Worm (Caenorhabditis elegans): Measurements from ENCODE around the gene ocr-1.

The ocr-1 gene

DNA sequence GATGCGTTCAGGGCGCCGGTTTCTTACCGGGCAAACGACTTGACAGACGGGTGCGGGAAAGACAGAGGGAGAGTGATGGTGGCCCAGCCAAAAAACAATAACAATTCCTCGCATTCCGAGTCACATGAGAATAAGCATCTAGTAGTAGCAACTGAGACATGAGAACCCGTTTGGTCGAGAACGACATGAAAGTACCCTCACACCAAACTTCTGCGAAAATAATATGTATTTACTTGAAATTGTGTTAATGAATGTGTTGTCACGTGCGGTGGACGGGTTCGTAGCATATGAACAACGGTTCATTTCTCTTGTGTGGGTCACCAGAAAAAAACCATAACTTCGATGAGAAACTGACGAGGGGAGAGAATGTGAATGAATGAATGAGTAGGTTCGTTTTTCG lies 43.3 kb upstream of the ocr-1 start:
- TF ChIP-seq T22C8.4 (GFP tag; IDR thresholded peaks at IDR 0.05), result no peak
- TF ChIP-seq ztf-29 (GFP tag; IDR thresholded peaks at IDR 0.05), result no peak
- TF ChIP-seq med-1 (GFP tag; optimal IDR thresholded peaks at IDR 0.05; ENCODE audit: insufficient read depth), result no peak
- TF ChIP-seq ref-1 (GFP tag; conservative IDR thresholded peaks at IDR 0.05), result no peak
- TF ChIP-seq klf-2 (GFP tag; conservative IDR thresholded peaks at IDR 0.05), result no peak
- no peak for TF ChIP-seq tab-1 (GFP tag; IDR thresholded peaks at IDR 0.05)
- TF ChIP-seq cog-1 (tag; optimal IDR thresholded peaks at IDR 0.05), result no peak
- TF ChIP-seq ztf-23 (GFP tag; IDR thresholded peaks at IDR 0.05), result no peak
- no peak for TF ChIP-seq flt-1 (GFP tag; IDR thresholded peaks at IDR 0.05)

DNA sequence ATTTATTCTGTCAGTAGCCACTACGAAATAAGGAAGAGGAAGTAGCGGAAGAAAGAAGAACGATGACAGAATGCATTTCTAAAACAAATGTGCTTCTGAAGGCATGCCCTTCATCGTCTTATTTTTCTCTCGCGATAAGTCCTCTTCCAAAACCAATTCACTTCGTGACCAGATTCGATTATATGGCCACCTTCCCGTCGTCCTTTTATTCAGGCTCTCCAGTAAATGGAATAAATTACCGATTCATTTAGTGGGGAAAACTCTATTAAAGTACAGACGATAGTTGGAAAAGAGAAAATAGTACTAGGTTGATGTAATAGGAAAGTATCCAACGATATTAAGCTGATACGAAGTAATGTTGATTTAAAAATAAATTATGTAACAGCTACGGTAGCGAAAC lies 42.9 kb upstream of the ocr-1 start:
- no peak for TF ChIP-seq tab-1 (GFP tag; IDR thresholded peaks at IDR 0.05)
- no peak for TF ChIP-seq ztf-23 (GFP tag; IDR thresholded peaks at IDR 0.05)

DNA sequence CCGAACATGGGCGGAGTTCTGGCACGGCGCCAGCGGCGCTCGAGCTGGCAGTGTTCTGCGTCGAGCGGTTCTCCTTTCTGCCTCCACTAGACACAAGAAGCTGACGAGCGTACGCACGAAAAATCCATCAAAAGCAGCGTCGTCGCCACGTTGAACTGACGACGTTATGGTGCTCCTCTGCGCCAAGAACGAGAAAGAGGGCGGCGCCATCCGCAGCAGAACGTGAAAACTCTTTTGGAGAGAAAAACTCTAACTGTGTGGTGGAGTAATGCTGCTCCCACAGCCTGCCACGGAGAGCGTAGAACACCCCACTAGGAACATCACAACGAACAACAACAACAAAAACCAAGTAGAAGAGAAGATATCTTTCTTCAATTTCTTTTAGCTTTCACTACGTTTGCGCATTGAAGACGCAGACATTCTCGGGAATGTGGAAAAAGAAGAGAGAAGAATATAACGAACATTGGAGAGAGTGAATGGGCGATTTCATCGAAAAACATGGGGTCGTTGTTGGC lies 42.2 kb upstream of the ocr-1 start:
- TF ChIP-seq ref-1 (GFP tag; conservative IDR thresholded peaks at IDR 0.05) (no peak), klf-2 (GFP tag; conservative IDR thresholded peaks at IDR 0.05) (no peak), ztf-29 (GFP tag; IDR thresholded peaks at IDR 0.05) (no peak), tab-1 (GFP tag; IDR thresholded peaks at IDR 0.05) (no peak), cog-1 (tag; optimal IDR thresholded peaks at IDR 0.05) (no peak), med-1 (GFP tag; optimal IDR thresholded peaks at IDR 0.05; ENCODE audit: insufficient read depth) (no peak), T22C8.4 (GFP tag; IDR thresholded peaks at IDR 0.05) (no peak), flt-1 (GFP tag; IDR thresholded peaks at IDR 0.05) (no peak), ztf-23 (GFP tag; IDR thresholded peaks at IDR 0.05) (no peak)

DNA sequence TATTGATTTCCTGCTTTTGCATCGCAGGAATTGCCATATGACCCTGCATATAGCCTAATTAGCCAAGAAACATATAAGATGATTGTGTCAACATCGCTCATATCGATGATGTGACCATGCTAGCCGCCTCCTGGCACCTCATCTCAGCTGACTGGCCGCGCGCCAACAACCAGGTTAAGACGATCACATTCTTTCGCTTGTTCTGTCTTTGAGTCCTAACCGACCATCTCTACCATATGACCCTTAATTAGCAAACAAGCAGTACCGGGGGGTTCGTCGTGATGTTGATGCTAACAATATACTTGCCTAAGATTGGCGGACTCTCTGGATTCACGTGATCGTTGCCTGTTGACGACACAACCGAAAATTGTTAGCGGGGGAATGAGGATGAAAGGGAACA lies 41.6 kb upstream of the ocr-1 start:
- TF ChIP-seq cog-1 (tag; optimal IDR thresholded peaks at IDR 0.05), result no peak
- no peak for TF ChIP-seq med-1 (GFP tag; optimal IDR thresholded peaks at IDR 0.05; ENCODE audit: insufficient read depth)
- TF ChIP-seq flt-1 (GFP tag; IDR thresholded peaks at IDR 0.05), result no peak
- no peak for TF ChIP-seq klf-2 (GFP tag; conservative IDR thresholded peaks at IDR 0.05)
- TF ChIP-seq ztf-23 (GFP tag; IDR thresholded peaks at IDR 0.05), result no peak

DNA sequence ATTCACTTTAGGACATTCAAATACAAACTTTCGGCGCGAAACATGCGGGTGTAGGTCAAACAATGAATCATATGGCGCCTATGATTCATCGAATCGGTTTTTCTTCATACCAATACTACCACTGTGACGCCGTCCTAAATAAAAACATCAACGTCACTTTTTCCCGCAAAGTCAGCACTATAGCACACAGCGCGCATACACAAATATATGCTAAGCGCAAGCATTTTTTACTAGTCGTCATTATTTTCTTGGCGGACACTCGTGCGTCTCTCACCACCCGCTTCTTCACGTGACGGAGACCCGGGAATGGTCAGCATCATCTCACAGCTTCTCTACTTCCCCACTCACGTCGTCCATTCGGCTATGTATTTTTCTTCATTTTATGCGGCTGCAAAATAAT lies 41.0 kb upstream of the ocr-1 start:
- TF ChIP-seq ref-1 (GFP tag; conservative IDR thresholded peaks at IDR 0.05) (no peak), med-1 (GFP tag; optimal IDR thresholded peaks at IDR 0.05; ENCODE audit: insufficient read depth) (no peak), ztf-23 (GFP tag; IDR thresholded peaks at IDR 0.05) (no peak), klf-2 (GFP tag; conservative IDR thresholded peaks at IDR 0.05) (no peak), cog-1 (tag; optimal IDR thresholded peaks at IDR 0.05) (no peak), T22C8.4 (GFP tag; IDR thresholded peaks at IDR 0.05) (no peak), ztf-29 (GFP tag; IDR thresholded peaks at IDR 0.05) (no peak), tab-1 (GFP tag; IDR thresholded peaks at IDR 0.05) (no peak), flt-1 (GFP tag; IDR thresholded peaks at IDR 0.05) (no peak)

DNA sequence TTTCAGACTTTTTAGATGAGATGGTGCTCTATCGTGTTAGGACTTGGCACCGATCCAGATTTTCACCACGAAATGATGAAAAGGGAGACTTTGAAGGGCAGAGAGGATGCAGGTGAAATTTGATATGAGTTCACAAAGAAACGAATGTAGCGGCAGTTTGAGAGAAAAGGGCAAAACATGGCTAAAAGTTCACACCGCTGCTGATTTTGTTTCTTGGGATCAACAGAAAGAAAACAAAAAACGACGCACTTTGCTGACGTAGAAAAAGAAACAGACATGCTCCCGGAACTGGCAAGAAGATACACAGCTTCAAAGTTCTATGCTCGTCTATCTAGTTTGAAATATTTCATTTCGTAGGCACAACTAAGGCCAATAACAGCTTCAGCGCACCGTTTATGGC lies 40.6 kb upstream of the ocr-1 start:
- TF ChIP-seq klf-2 (GFP tag; conservative IDR thresholded peaks at IDR 0.05) (no peak), T22C8.4 (GFP tag; IDR thresholded peaks at IDR 0.05) (no peak), tab-1 (GFP tag; IDR thresholded peaks at IDR 0.05) (no peak), flt-1 (GFP tag; IDR thresholded peaks at IDR 0.05) (no peak), ztf-29 (GFP tag; IDR thresholded peaks at IDR 0.05) (no peak), cog-1 (tag; optimal IDR thresholded peaks at IDR 0.05) (no peak), med-1 (GFP tag; optimal IDR thresholded peaks at IDR 0.05; ENCODE audit: insufficient read depth) (no peak), ztf-23 (GFP tag; IDR thresholded peaks at IDR 0.05) (no peak), ref-1 (GFP tag; conservative IDR thresholded peaks at IDR 0.05) (no peak)

DNA sequence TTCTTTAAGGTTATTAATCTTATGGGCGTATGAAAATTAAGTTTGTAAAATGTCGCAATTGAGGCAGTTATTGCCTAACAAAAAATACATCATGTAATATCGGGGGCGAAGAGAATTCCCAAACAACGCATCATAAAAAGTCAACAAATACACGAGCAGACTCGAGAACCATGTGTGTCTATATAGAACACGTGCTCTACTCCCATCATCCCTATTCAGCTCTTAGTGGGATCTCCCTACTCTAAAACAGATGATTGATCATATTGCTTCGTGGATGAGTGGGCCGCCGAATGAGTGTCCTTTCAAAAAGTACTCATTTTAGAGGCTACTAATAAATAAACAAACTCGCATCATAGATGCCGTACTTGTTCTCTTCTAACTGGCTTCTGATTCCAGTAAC lies 39.7 kb upstream of the ocr-1 start:
- TF ChIP-seq flt-1 (GFP tag; IDR thresholded peaks at IDR 0.05) (no peak), med-1 (GFP tag; optimal IDR thresholded peaks at IDR 0.05; ENCODE audit: insufficient read depth) (no peak), cog-1 (tag; optimal IDR thresholded peaks at IDR 0.05) (no peak), klf-2 (GFP tag; conservative IDR thresholded peaks at IDR 0.05) (no peak), T22C8.4 (GFP tag; IDR thresholded peaks at IDR 0.05) (no peak), ref-1 (GFP tag; conservative IDR thresholded peaks at IDR 0.05) (no peak), ztf-29 (GFP tag; IDR thresholded peaks at IDR 0.05) (no peak)

DNA sequence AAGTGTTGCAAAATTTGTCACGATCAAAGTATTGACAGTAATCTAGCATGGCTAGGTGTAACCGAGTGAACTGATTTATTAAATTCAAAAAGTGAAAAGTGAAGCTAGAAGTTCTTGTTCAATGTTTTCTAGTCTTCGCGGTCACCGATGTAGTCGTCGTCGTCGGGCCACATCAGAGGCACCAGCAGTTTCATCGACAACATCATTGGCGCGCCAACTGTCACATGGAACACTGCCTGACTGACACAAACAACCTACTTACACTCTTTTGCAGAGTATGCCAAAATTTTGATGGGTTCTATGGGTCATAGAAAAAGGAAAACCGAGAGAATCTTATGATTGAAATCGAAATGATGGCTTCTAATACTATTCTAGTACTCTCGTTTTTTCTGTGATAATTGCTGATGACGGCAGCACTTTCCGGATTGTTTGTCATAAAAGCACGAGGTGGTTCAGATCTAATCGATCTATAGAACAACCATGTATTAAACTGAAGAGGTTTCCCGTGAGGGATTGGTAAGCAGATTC lies 38.7 kb upstream of the ocr-1 start:
- TF ChIP-seq ztf-23 (GFP tag; IDR thresholded peaks at IDR 0.05), result no peak
- no peak for TF ChIP-seq ztf-29 (GFP tag; IDR thresholded peaks at IDR 0.05)
- no peak for TF ChIP-seq klf-2 (GFP tag; conservative IDR thresholded peaks at IDR 0.05)
- TF ChIP-seq med-1 (GFP tag; optimal IDR thresholded peaks at IDR 0.05; ENCODE audit: insufficient read depth), result no peak

DNA sequence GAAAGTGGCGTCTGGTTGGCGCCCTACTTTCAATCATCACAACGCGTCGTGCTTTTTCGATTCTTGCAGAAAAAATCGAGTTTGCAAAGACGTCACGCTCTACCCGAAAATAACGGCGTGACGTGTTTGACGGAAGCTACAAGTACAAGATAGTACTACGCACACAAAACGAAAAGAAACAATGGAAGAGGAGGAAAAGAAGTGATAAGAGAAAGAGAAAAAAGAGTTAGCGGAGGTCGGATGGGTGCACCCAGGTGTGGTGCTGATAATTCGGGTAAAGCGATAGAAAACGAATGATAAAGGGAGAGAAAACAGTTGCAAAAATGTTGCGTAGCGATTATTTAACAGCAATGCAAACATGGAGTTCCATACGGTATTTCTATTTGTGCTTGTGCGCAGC lies 37.5 kb upstream of the ocr-1 start:
- TF ChIP-seq flt-1 (GFP tag; IDR thresholded peaks at IDR 0.05) (no peak), ref-1 (GFP tag; conservative IDR thresholded peaks at IDR 0.05) (no peak), T22C8.4 (GFP tag; IDR thresholded peaks at IDR 0.05) (no peak), med-1 (GFP tag; optimal IDR thresholded peaks at IDR 0.05; ENCODE audit: insufficient read depth) (no peak), ztf-23 (GFP tag; IDR thresholded peaks at IDR 0.05) (no peak), ztf-29 (GFP tag; IDR thresholded peaks at IDR 0.05) (no peak), klf-2 (GFP tag; conservative IDR thresholded peaks at IDR 0.05) (no peak), tab-1 (GFP tag; IDR thresholded peaks at IDR 0.05) (no peak), cog-1 (tag; optimal IDR thresholded peaks at IDR 0.05) (no peak)

DNA sequence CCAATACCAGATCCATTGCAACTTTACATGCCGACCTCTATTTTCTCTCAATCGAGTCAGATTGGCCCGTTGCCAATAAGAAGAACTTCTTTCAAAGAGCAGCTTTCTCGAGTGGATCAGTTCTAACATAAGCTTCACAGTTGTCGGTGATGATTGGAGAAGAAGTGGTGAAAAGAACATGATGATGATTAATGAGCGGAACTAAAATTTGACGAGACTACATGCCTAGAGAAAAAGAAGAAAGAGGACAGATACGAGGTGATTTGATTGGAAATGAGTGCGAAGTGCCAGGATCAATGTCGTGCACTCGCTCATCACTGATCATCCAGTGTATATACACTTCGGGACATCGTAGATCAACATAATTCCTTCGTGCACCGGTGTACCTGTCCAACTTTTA lies 36.5 kb upstream of the ocr-1 start:
- TF ChIP-seq flt-1 (GFP tag; IDR thresholded peaks at IDR 0.05) (no peak), ztf-23 (GFP tag; IDR thresholded peaks at IDR 0.05) (no peak), T22C8.4 (GFP tag; IDR thresholded peaks at IDR 0.05) (no peak), med-1 (GFP tag; optimal IDR thresholded peaks at IDR 0.05; ENCODE audit: insufficient read depth) (no peak), tab-1 (GFP tag; IDR thresholded peaks at IDR 0.05) (no peak), cog-1 (tag; optimal IDR thresholded peaks at IDR 0.05) (no peak), ztf-29 (GFP tag; IDR thresholded peaks at IDR 0.05) (no peak), ref-1 (GFP tag; conservative IDR thresholded peaks at IDR 0.05) (no peak), klf-2 (GFP tag; conservative IDR thresholded peaks at IDR 0.05) (no peak)

Data from whole organism, midembryonic.